Worm (Caenorhabditis elegans) whole organism, L4/young adult: Measurements from ENCODE around the gene W06A7.4.

ENCODE experiments used
- W03F9.2 ChIP-seq: fragments of 150-350 bp; optimal IDR thresholded peaks from 2 replicates; lab custom pipeline; 2014; ENCODE audit warnings: missing biosample characterization, missing genetic modification characterization
- dao-5 ChIP-seq: sonication (generic microtip); optimal IDR thresholded peaks from 2 replicates; lab custom pipeline; 2016; ENCODE audit warnings: missing genotype, missing genetic modification characterization, moderate library complexity, missing compliant biosample characterization
- him-1 ChIP-seq: sonication (generic microtip); optimal IDR thresholded peaks from 2 replicates; lab custom pipeline; 2016; ENCODE audit warnings: missing genotype, missing genetic modification reagents, missing genetic modification characterization, missing compliant biosample characterization

DNA sequence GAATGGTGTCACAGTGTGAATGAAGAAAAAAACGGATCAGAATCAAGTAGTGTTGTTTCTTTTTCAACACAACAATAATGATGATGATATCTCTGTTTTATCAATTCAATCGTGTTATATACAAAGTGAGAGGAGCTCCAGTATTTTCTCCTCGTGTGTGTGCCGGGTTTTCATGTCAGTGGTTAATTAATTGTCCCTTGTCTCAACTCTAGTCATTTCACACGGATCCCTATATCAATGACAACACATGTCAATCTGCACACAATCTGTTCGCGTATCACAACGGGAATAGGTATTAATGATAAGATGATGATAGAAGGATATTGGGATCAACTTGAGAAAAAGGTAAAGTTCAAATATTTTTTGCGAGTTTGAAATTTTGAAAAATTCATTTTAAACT is 23.8 kb upstream of the W06A7.4 start:
- TF ChIP-seq W03F9.2 (tag; lab: Kevin White, UChicago) (no peak), him-1 (tag; lab: Kevin White, UChicago) (no peak), dao-5 (tag; lab: Kevin White, UChicago) (no peak)
